Worm (Caenorhabditis elegans): Measurements from ENCODE around the gene sre-12.

The sre-12 gene

ce11 chrV:6979019-6979418 is at the start of gene sre-12:
TSS of gene sre-12 (minus strand) at chrV:6979119.
- TF ChIP-seq tra-4 (tag; optimal IDR thresholded peaks at IDR 0.05), result no peak
- no peak for TF ChIP-seq B0310.2 (tag; optimal IDR thresholded peaks at IDR 0.05)
- no peak for TF ChIP-seq pes-1 (GFP tag; IDR thresholded peaks at IDR 0.05)

- no peak for TF ChIP-seq tbx-11 (GFP tag; IDR thresholded peaks at IDR 0.05)
- TF ChIP-seq hnd-1 (tag; optimal IDR thresholded peaks at IDR 0.05), result no peak
- no peak for TF ChIP-seq F13C5.2 (tag; optimal IDR thresholded peaks at IDR 0.05)
Measured at ce11 chrV:7027055-7027454, 48.1 kb upstream of the sre-12 start, which contains the start of gene F20A1.6. TSS of gene F20A1.6 (minus strand) at chrV:7027155.

- TF ChIP-seq hmg-4 (GFP tag; optimal IDR thresholded peaks at IDR 0.05), result no peak
Measured at ce11 chrV:7022981-7023380, 44.1 kb upstream of the sre-12 start.

ce11 chrV:7021772-7022171 is 42.9 kb upstream of the sre-12 start, which contains the start of gene F20A1.4:
TSS of gene F20A1.4 (minus strand) at chrV:7021872.
- TF ChIP-seq hmbx-1 (tag; optimal IDR thresholded peaks at IDR 0.05) (no peak), hnd-1 (tag; optimal IDR thresholded peaks at IDR 0.05) (no peak), hmg-4 (GFP tag; optimal IDR thresholded peaks at IDR 0.05) (no peak), ets-7 (tag; optimal IDR thresholded peaks at IDR 0.05) (no peak), sea-1 (GFP tag; conservative IDR thresholded peaks at IDR 0.05) (no peak), pes-1 (GFP tag; IDR thresholded peaks at IDR 0.05) (no peak), aly-1 (tag; optimal IDR thresholded peaks at IDR 0.05) (no peak), ama-1 (optimal IDR thresholded peaks at IDR 0.05) (no peak), flt-1 (GFP tag; IDR thresholded peaks at IDR 0.05) (no peak)

ce11 chrV:7017059-7017458 is 38.1 kb upstream of the sre-12 start, which contains the start of gene srsx-32:
TSS of gene srsx-32 (plus strand) at chrV:7017359.
- TF ChIP-seq scrt-1 (GFP tag; IDR thresholded peaks at IDR 0.05) (no peak), tra-4 (tag; optimal IDR thresholded peaks at IDR 0.05) (no peak), ets-7 (tag; optimal IDR thresholded peaks at IDR 0.05) (no peak), B0310.2 (tag; optimal IDR thresholded peaks at IDR 0.05) (no peak), pes-1 (GFP tag; IDR thresholded peaks at IDR 0.05) (no peak)

- TF ChIP-seq aly-1 (tag; optimal IDR thresholded peaks at IDR 0.05) (no peak), ceh-36 (tag; optimal IDR thresholded peaks at IDR 0.05) (no peak), tbx-37 (GFP tag; conservative IDR thresholded peaks at IDR 0.05) (no peak), tbx-11 (GFP tag; IDR thresholded peaks at IDR 0.05) (no peak), flt-1 (GFP tag; IDR thresholded peaks at IDR 0.05) (no peak), sea-1 (GFP tag; conservative IDR thresholded peaks at IDR 0.05) (no peak), F13C5.2 (tag; optimal IDR thresholded peaks at IDR 0.05) (no peak), ets-7 (tag; optimal IDR thresholded peaks at IDR 0.05) (no peak), pes-1 (GFP tag; IDR thresholded peaks at IDR 0.05) (no peak), tra-4 (tag; optimal IDR thresholded peaks at IDR 0.05) (no peak), hmg-4 (GFP tag; optimal IDR thresholded peaks at IDR 0.05) (no peak), hnd-1 (tag; optimal IDR thresholded peaks at IDR 0.05) (no peak)
Measured at ce11 chrV:7015872-7016271, 37.0 kb upstream of the sre-12 start, which contains the start of gene C33G8.13. TSS of gene C33G8.13 (minus strand) at chrV:7015972.

- TF ChIP-seq sea-1 (GFP tag; conservative IDR thresholded peaks at IDR 0.05) (no peak), scrt-1 (GFP tag; IDR thresholded peaks at IDR 0.05) (no peak), tra-4 (tag; optimal IDR thresholded peaks at IDR 0.05) (no peak), ceh-36 (tag; optimal IDR thresholded peaks at IDR 0.05) (no peak), pes-1 (GFP tag; IDR thresholded peaks at IDR 0.05) (no peak), tbx-37 (GFP tag; conservative IDR thresholded peaks at IDR 0.05) (no peak), ceh-13 (GFP tag; optimal IDR thresholded peaks at IDR 0.05) (no peak), ama-1 (optimal IDR thresholded peaks at IDR 0.05) (no peak), ets-7 (tag; optimal IDR thresholded peaks at IDR 0.05) (no peak), B0310.2 (tag; optimal IDR thresholded peaks at IDR 0.05) (no peak), hnd-1 (tag; optimal IDR thresholded peaks at IDR 0.05) (no peak), aly-1 (tag; optimal IDR thresholded peaks at IDR 0.05) (no peak), hmg-4 (GFP tag; optimal IDR thresholded peaks at IDR 0.05) (no peak), F13C5.2 (tag; optimal IDR thresholded peaks at IDR 0.05) (no peak), flt-1 (GFP tag; IDR thresholded peaks at IDR 0.05) (no peak), tbx-11 (GFP tag; IDR thresholded peaks at IDR 0.05) (no peak), hmbx-1 (tag; optimal IDR thresholded peaks at IDR 0.05) (no peak)
Measured at ce11 chrV:7012617-7013016, 33.7 kb upstream of the sre-12 start, which contains the start of gene srw-127. TSS of gene srw-127 (plus strand) at chrV:7012917.

ce11 chrV:7009461-7009860 is 30.5 kb upstream of the sre-12 start, which contains the start of gene C33G8.2:
TSS of gene C33G8.2 (plus strand) at chrV:7009761.
- TF ChIP-seq hnd-1 (tag; optimal IDR thresholded peaks at IDR 0.05) (no peak), tbx-37 (GFP tag; conservative IDR thresholded peaks at IDR 0.05) (no peak), ets-7 (tag; optimal IDR thresholded peaks at IDR 0.05) (no peak)

ce11 chrV:7007307-7007706 is 28.4 kb upstream of the sre-12 start, which contains the start of gene drd-10:
TSS of gene drd-10 (plus strand) at chrV:7007607.
- no peak for TF ChIP-seq hmbx-1 (tag; optimal IDR thresholded peaks at IDR 0.05)
- TF ChIP-seq sea-1 (GFP tag; conservative IDR thresholded peaks at IDR 0.05), result no peak
- TF ChIP-seq B0310.2 (tag; optimal IDR thresholded peaks at IDR 0.05), result no peak
- TF ChIP-seq tra-4 (tag; optimal IDR thresholded peaks at IDR 0.05), result no peak
- no peak for TF ChIP-seq scrt-1 (GFP tag; IDR thresholded peaks at IDR 0.05)

Data from whole organism, early embryonic.